Worm (Caenorhabditis elegans): ENCODE measurements around the gene C24H12.6.
"Not testable (repeated sequence)": the region's sequence is repeated elsewhere in the genome, so short reads cannot be mapped to it uniquely, and the experiment has no call there.

C24H12.6 gene

DNA sequence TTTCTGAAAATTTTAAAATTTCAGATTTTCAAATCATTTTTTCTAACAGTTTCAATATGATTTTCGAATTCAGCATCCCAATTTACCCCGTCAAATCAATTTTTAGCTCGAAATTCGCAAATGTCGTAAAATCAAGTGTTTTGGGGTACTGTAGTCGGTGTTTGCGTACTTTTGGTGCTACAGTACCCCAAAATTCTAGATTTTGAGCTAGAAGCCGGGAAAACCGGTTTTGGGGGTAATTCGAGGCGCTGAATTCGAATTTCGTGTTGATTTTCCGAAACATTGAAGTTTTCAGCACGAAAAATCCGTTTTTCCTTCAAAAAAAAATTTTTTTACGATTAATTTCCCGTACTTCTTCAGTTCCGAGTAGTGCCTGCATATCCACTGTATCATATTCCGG, 37.7 kb upstream of the C24H12.6 start:
- TF ChIP-seq C34F6.9 (tag; optimal IDR thresholded peaks at IDR 0.05) (no peak), lin-39 (tag; optimal IDR thresholded peaks at IDR 0.05) (no peak), unc-39 (tag; optimal IDR thresholded peaks at IDR 0.05) (no peak), lsy-2 (tag; optimal IDR thresholded peaks at IDR 0.05) (peak; percentile 75 to 84), ceh-82 (tag; optimal IDR thresholded peaks at IDR 0.05) (no peak), lin-13 (GFP tag; optimal IDR thresholded peaks at IDR 0.05) (peak; percentile 60), elt-1 (tag; optimal IDR thresholded peaks at IDR 0.05) (no peak)

DNA sequence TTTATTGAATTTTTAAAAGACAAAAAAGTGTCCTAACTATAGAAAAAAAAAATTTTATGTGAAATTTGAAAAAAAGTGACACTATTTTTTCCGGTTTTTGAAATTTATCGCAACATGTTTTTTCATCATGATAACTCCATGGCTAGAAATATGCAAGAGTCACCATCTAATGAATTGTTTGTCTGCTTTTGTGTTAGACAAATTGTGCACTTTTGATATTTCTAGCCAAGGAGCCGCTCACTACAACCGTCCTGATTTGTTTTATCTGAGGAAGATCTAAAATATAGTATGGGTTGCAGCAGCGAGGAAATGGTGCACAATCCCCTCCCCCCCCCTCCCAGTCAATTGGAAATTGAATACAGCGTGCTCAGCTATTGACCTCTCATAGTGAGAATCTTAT, 36.0 kb upstream of the C24H12.6 start, which contains the start of gene W10D9.1:
W10D9.1 (plus strand) TSS at position 301 of the 400 bp plus-strand sequence.
- TF ChIP-seq lin-11, ceh-16, egl-27 (tag; optimal IDR thresholded peaks at IDR 0.05): not testable (repeated sequence)

DNA sequence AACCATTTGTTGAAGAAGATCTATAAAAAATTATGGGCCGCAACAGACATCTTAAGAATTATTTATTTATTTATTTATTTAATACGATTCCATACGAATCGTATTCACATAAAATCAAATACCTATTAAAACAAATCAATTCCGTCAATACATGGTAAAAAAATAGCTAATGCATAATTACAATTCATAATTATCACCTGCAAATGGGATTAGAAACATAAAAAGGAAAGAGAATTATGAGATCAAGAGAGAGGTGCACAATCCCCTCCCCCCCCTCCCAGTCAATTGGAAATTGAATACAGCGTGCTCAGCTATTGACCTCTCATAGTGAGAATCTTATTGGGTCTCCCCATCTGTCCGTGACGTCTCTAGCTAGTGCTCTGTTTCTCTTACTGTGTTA, 22.4 kb upstream of the C24H12.6 start, which contains the start of gene C24H12.1:
C24H12.1 (plus strand) TSS at position 301 of the 400 bp plus-strand sequence.
- TF ChIP-seq alr-1, mab-5, dmd-4 (tag; optimal IDR thresholded peaks at IDR 0.05): not testable (repeated sequence)

- TF ChIP-seq C34F6.9 (tag; optimal IDR thresholded peaks at IDR 0.05) (no peak), ztf-4 (tag; optimal IDR thresholded peaks at IDR 0.05) (no peak), crh-2 (tag; optimal IDR thresholded peaks at IDR 0.05) (no peak), nhr-21 (tag; optimal IDR thresholded peaks at IDR 0.05) (no peak), dmd-4 (tag; optimal IDR thresholded peaks at IDR 0.05) (no peak), zag-1 (tag; optimal IDR thresholded peaks at IDR 0.05) (no peak), mab-5 (tag; optimal IDR thresholded peaks at IDR 0.05) (no peak), alr-1 (tag; optimal IDR thresholded peaks at IDR 0.05) (no peak), ceh-82 (tag; optimal IDR thresholded peaks at IDR 0.05) (no peak), ama-1 (optimal IDR thresholded peaks at IDR 0.05) (no peak), elt-1 (tag; optimal IDR thresholded peaks at IDR 0.05) (no peak)
Measured at ce11 chrII:437279-437678, 18.6 kb upstream of the C24H12.6 start.

DNA sequence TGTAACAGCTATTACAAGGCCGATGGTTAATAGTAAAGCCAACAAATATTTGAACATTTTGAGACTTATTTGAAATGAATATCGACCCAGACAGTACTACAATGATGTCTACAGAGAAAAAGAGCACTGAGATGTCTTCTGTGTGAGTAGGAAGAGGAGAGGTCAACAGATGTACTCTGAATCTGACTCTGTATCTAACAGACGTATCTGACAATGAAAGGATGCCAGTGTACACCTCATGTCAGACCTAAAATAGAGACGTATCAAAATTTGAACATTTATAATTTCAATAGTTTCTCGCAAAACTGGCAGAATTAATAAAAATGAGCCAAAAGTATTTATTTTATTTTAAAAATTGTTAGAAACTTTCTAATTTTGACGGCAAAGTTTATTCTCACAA, 4.4 kb upstream of the C24H12.6 start, which contains the start of gene C24H12.8:
C24H12.8 (minus strand) TSS at position 101 of the 400 bp plus-strand sequence.
- TF ChIP-seq peb-1 (tag; optimal IDR thresholded peaks at IDR 0.05) (no peak), nhr-21 (tag; optimal IDR thresholded peaks at IDR 0.05) (no peak), alr-1 (tag; optimal IDR thresholded peaks at IDR 0.05) (no peak), crh-2 (tag; optimal IDR thresholded peaks at IDR 0.05) (no peak), sma-3 (GFP tag; optimal IDR thresholded peaks at IDR 0.05) (no peak), Y55F3AM.14 (GFP tag; optimal IDR thresholded peaks at IDR 0.05) (no peak), elt-3 (tag; optimal IDR thresholded peaks at IDR 0.05) (no peak), ztf-11 (tag; optimal IDR thresholded peaks at IDR 0.05) (no peak), unc-39 (tag; optimal IDR thresholded peaks at IDR 0.05) (no peak)

DNA sequence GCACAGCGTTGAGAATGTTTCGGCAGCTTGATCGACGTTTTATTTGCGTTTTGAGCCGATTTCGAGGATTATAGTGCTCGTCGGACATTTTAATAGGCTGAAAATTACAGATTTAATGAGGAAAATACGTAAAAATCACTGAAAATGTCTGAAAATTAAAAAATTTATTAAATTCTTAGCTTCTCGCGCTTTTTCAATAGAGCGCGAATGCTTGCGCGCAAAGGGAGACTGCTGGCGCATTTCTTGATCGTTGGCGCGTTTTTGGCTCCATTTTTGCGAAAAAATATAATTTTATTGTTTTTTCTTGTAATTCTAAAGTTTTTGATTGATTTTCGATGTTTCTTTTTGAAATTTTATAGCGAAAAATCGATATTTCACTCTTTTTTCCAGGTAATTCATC, 7.8 kb downstream of the C24H12.6 start, which contains the start of the genes dnsn-1 and C24H12.4:
dnsn-1 (minus strand) TSS at position 101 of the 400 bp plus-strand sequence.
C24H12.4 (plus strand) TSS at position 391 of the 400 bp plus-strand sequence.
- TF ChIP-seq mbf-1 (tag; optimal IDR thresholded peaks at IDR 0.05), result no peak
- TF ChIP-seq ztf-11 (tag; optimal IDR thresholded peaks at IDR 0.05), result no peak
- no peak for TF ChIP-seq ama-1 (optimal IDR thresholded peaks at IDR 0.05)
- TF ChIP-seq nhr-77 (tag; optimal IDR thresholded peaks at IDR 0.05), result no peak
- no peak for TF ChIP-seq nhr-23 (tag; optimal IDR thresholded peaks at IDR 0.05)
- TF ChIP-seq ZK546.5 (tag; optimal IDR thresholded peaks at IDR 0.05), result peak; percentile 55
- peak; percentile 78 for TF ChIP-seq nhr-10 (tag; optimal IDR thresholded peaks at IDR 0.05)
- peak; percentile 91 to 96 for TF ChIP-seq lsy-2 (tag; optimal IDR thresholded peaks at IDR 0.05)
- peak; percentile 68 for TF ChIP-seq fos-1 (tag; optimal IDR thresholded peaks at IDR 0.05)
- peak; percentile 97 for TF ChIP-seq crh-2 (tag; optimal IDR thresholded peaks at IDR 0.05)
- peak; percentile 96 for TF ChIP-seq sma-3 (GFP tag; optimal IDR thresholded peaks at IDR 0.05)
- no peak for TF ChIP-seq ztf-1 (GFP tag; conservative IDR thresholded peaks at IDR 0.05)
- TF ChIP-seq elt-3 (tag; optimal IDR thresholded peaks at IDR 0.05), result no peak
- TF ChIP-seq ceh-16 (tag; optimal IDR thresholded peaks at IDR 0.05), result peak; percentile 66
- TF ChIP-seq R02D3.7 (tag; optimal IDR thresholded peaks at IDR 0.05), result peak; percentile 61
- TF ChIP-seq peb-1 (tag; optimal IDR thresholded peaks at IDR 0.05), result no peak
- TF ChIP-seq unc-62 (GFP tag; optimal IDR thresholded peaks at IDR 0.05), result no peak
- no peak for TF ChIP-seq alr-1 (tag; optimal IDR thresholded peaks at IDR 0.05)
- peak; percentile 86 for TF ChIP-seq egl-27 (tag; optimal IDR thresholded peaks at IDR 0.05)
- no peak for TF ChIP-seq skn-1 (tag; optimal IDR thresholded peaks at IDR 0.05)
- peak; percentile 82 for TF ChIP-seq ztf-4 (tag; optimal IDR thresholded peaks at IDR 0.05)
- no peak for TF ChIP-seq Y55F3AM.14 (GFP tag; optimal IDR thresholded peaks at IDR 0.05)
- peak; percentile 96 for TF ChIP-seq lin-11 (tag; optimal IDR thresholded peaks at IDR 0.05)
- TF ChIP-seq dmd-4 (tag; optimal IDR thresholded peaks at IDR 0.05), result peak; percentile 64
- peak; percentile 88 for TF ChIP-seq nhr-6 (tag; optimal IDR thresholded peaks at IDR 0.05)
- no peak for TF ChIP-seq lin-39 (tag; optimal IDR thresholded peaks at IDR 0.05)
- TF ChIP-seq zag-1 (tag; optimal IDR thresholded peaks at IDR 0.05), result peak; percentile 46
- no peak for TF ChIP-seq nhr-12 (tag; optimal IDR thresholded peaks at IDR 0.05)
- TF ChIP-seq gmeb-1 (tag; optimal IDR thresholded peaks at IDR 0.05), result peak; percentile 98
- TF ChIP-seq mdl-1 (tag; optimal IDR thresholded peaks at IDR 0.05), result peak in 1 of 2 experiments; percentile 47
- no peak for TF ChIP-seq nhr-11 (tag; optimal IDR thresholded peaks at IDR 0.05)
- peak; percentile 12 for TF ChIP-seq blmp-1 (tag; optimal IDR thresholded peaks at IDR 0.05; ENCODE audit: insufficient read depth)
- peak; percentile 70 for TF ChIP-seq snpc-4 (tag; optimal IDR thresholded peaks at IDR 0.05)
- TF ChIP-seq ceh-82 (tag; optimal IDR thresholded peaks at IDR 0.05), result peak; percentile 53

Measured in whole organism, L2 larva.